Worm (Caenorhabditis elegans): Measurements from ENCODE around the gene C06G1.1.

C06G1.1 gene

DNA sequence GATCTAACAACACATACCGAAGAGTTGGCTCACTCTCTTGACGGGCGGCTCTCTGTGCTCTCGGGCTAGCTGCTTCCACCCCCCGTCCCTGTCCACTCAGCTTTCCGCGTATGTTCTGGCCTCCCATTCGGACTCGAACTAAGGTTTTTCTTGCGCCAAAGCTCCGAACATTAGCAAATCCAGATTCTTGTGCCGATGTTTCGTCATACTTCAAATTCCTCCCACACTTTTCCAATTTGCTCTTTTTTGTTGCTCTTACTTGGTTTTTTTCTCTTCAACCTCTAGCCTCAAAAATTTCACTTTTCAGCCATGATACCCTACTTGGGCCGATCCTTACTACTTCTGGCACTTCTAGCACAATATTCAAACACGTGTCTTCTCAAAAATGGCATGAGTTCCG lies 38.2 kb upstream of the C06G1.1 start, which contains the start of gene cdh-9:
Gene cdh-9, plus strand, starts transcription at position 301 of the 400 bp plus-strand sequence.
- TF ChIP-seq sem-2 (GFP tag; optimal IDR thresholded peaks at IDR 0.05) (no peak), pha-4 (tag; optimal IDR thresholded peaks at IDR 0.05) (no peak)

- TF ChIP-seq nhr-28 (tag; optimal IDR thresholded peaks at IDR 0.05) (no peak), elt-1 (tag; optimal IDR thresholded peaks at IDR 0.05; ENCODE audit: borderline replicate concordance, insufficient read depth) (peak; percentile 71), tbx-8 (GFP tag; optimal IDR thresholded peaks at IDR 0.05) (no peak), nhr-76 (tag; optimal IDR thresholded peaks at IDR 0.05) (no peak), M03D4.4 (tag; optimal IDR thresholded peaks at IDR 0.05) (no peak), ces-1 (GFP tag; optimal IDR thresholded peaks at IDR 0.05) (peak; percentile 97), unc-39 (tag; optimal IDR thresholded peaks at IDR 0.05) (no peak), ham-2 (GFP tag; optimal IDR thresholded peaks at IDR 0.05) (peak; percentile 28), nhr-237 (tag; optimal IDR thresholded peaks at IDR 0.05) (no peak), sptf-1 (tag; optimal IDR thresholded peaks at IDR 0.05) (peak; percentile 25), flh-1 (GFP tag; optimal IDR thresholded peaks at IDR 0.05) (no peak), lin-32 (GFP tag; optimal IDR thresholded peaks at IDR 0.05) (no peak), mep-1 (tag; optimal IDR thresholded peaks at IDR 0.05) (no peak), hlh-1 (tag; optimal IDR thresholded peaks at IDR 0.05) (no peak)
Measured at ce11 chrX:16595522-16596282, 37.5 kb upstream of the C06G1.1 start.

DNA sequence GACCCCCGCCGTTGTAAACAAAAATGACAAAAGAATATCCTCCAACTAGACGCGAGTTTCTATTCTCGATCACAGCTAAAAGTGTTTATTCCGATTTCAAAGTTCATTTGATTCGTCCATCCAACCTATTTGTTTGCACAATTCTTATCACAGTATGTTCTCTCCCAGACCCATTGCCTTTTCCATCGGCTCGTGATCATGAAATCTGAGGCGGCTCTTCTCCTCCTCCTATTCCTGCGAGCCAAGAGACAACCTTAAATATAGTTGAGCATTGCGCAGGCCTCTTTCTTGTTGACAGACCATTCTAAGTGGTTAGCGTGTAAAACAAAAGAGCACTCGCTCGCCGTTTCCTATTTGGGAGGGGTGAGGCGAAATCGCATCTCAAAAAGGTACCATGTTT lies 36.2 kb upstream of the C06G1.1 start:
- no peak for TF ChIP-seq snpc-4 (tag; optimal IDR thresholded peaks at IDR 0.05)
- no peak for TF ChIP-seq ces-1 (GFP tag; optimal IDR thresholded peaks at IDR 0.05)
- no peak for TF ChIP-seq bed-3 (GFP tag; optimal IDR thresholded peaks at IDR 0.05)
- no peak for TF ChIP-seq nhr-28 (tag; optimal IDR thresholded peaks at IDR 0.05)
- TF ChIP-seq ceh-83 (GFP tag; optimal IDR thresholded peaks at IDR 0.05): no peak
- TF ChIP-seq mls-2 (tag; optimal IDR thresholded peaks at IDR 0.05): no peak
- TF ChIP-seq ztf-11 (tag; optimal IDR thresholded peaks at IDR 0.05): no peak
- no peak for TF ChIP-seq hlh-1 (tag; optimal IDR thresholded peaks at IDR 0.05)
- no peak for TF ChIP-seq nhr-237 (tag; optimal IDR thresholded peaks at IDR 0.05)
- no peak for TF ChIP-seq nhr-76 (tag; optimal IDR thresholded peaks at IDR 0.05)
- TF ChIP-seq mab-5 (tag; optimal IDR thresholded peaks at IDR 0.05): no peak
- TF ChIP-seq lsy-2 (tag; optimal IDR thresholded peaks at IDR 0.05): no peak
- TF ChIP-seq pha-4 (tag; optimal IDR thresholded peaks at IDR 0.05): no peak
- no peak for TF ChIP-seq elt-3 (tag; optimal IDR thresholded peaks at IDR 0.05)
- TF ChIP-seq ham-2 (GFP tag; optimal IDR thresholded peaks at IDR 0.05): no peak
- TF ChIP-seq nhr-2 (tag; optimal IDR thresholded peaks at IDR 0.05): no peak
- TF ChIP-seq ceh-43 (GFP tag; optimal IDR thresholded peaks at IDR 0.05): no peak
- TF ChIP-seq cnd-1 (tag; optimal IDR thresholded peaks at IDR 0.05): no peak
- no peak for TF ChIP-seq lin-32 (GFP tag; optimal IDR thresholded peaks at IDR 0.05)

- TF ChIP-seq elt-1 (tag; optimal IDR thresholded peaks at IDR 0.05; ENCODE audit: borderline replicate concordance, insufficient read depth) (no peak), nhr-237 (tag; optimal IDR thresholded peaks at IDR 0.05) (no peak), ceh-83 (GFP tag; optimal IDR thresholded peaks at IDR 0.05) (no peak), nhr-12 (tag; optimal IDR thresholded peaks at IDR 0.05) (no peak), blmp-1 (tag; optimal IDR thresholded peaks at IDR 0.05) (no peak), pha-4 (tag; optimal IDR thresholded peaks at IDR 0.05) (no peak), ceh-39 (tag; optimal IDR thresholded peaks at IDR 0.05) (no peak), sptf-1 (tag; optimal IDR thresholded peaks at IDR 0.05) (no peak), M03D4.4 (tag; optimal IDR thresholded peaks at IDR 0.05) (no peak)
Measured at ce11 chrX:16597791-16598190, 35.4 kb upstream of the C06G1.1 start.

- TF ChIP-seq nhr-237 (tag; optimal IDR thresholded peaks at IDR 0.05) (no peak), drap-1 (GFP tag; optimal IDR thresholded peaks at IDR 0.05) (peak; percentile 71), mab-5 (tag; optimal IDR thresholded peaks at IDR 0.05) (no peak), lsy-2 (tag; optimal IDR thresholded peaks at IDR 0.05) (no peak), zip-8 (tag; optimal IDR thresholded peaks at IDR 0.05) (no peak), lin-13 (tag; optimal IDR thresholded peaks at IDR 0.05) (peak; percentile 6), hlh-1 (tag; optimal IDR thresholded peaks at IDR 0.05) (no peak), ces-1 (GFP tag; optimal IDR thresholded peaks at IDR 0.05) (no peak), nhr-2 (tag; optimal IDR thresholded peaks at IDR 0.05) (peak; percentile 66), cnd-1 (tag; optimal IDR thresholded peaks at IDR 0.05) (peak; percentile 72), M03D4.4 (tag; optimal IDR thresholded peaks at IDR 0.05) (peak; percentile 58), nhr-76 (tag; optimal IDR thresholded peaks at IDR 0.05) (no peak), unc-39 (tag; optimal IDR thresholded peaks at IDR 0.05) (no peak), nhr-12 (tag; optimal IDR thresholded peaks at IDR 0.05) (no peak), bed-3 (GFP tag; optimal IDR thresholded peaks at IDR 0.05) (peak; percentile 45), mep-1 (tag; optimal IDR thresholded peaks at IDR 0.05) (no peak), nhr-28 (tag; optimal IDR thresholded peaks at IDR 0.05) (no peak), ham-2 (GFP tag; optimal IDR thresholded peaks at IDR 0.05) (peak; percentile 53), sptf-1 (tag; optimal IDR thresholded peaks at IDR 0.05) (peak; percentile 67), unc-120 (tag; optimal IDR thresholded peaks at IDR 0.05; ENCODE audit: poor library complexity, severe bottlenecking) (peak; percentile 51), unc-62 (GFP tag; optimal IDR thresholded peaks at IDR 0.05) (peak; percentile 35), ceh-39 (tag; optimal IDR thresholded peaks at IDR 0.05) (no peak), pha-4 (tag; optimal IDR thresholded peaks at IDR 0.05) (peak; percentile 24), elt-3 (tag; optimal IDR thresholded peaks at IDR 0.05) (no peak), ztf-11 (tag; optimal IDR thresholded peaks at IDR 0.05) (no peak), mls-2 (tag; optimal IDR thresholded peaks at IDR 0.05) (peak; percentile 77), ceh-83 (GFP tag; optimal IDR thresholded peaks at IDR 0.05) (peak; percentile 49), snpc-4 (tag; optimal IDR thresholded peaks at IDR 0.05) (no peak), sem-2 (GFP tag; optimal IDR thresholded peaks at IDR 0.05) (peak; percentile 56), blmp-1 (tag; optimal IDR thresholded peaks at IDR 0.05) (no peak), elt-1 (tag; optimal IDR thresholded peaks at IDR 0.05; ENCODE audit: borderline replicate concordance, insufficient read depth) (no peak), tbx-8 (GFP tag; optimal IDR thresholded peaks at IDR 0.05) (peak; percentile 38), lin-32 (GFP tag; optimal IDR thresholded peaks at IDR 0.05) (peak; percentile 37), ceh-43 (GFP tag; optimal IDR thresholded peaks at IDR 0.05) (peak; percentile 24)
Measured at ce11 chrX:16602457-16602856, 30.7 kb upstream of the C06G1.1 start, which contains the start of gene F59C12.4. Gene F59C12.4, minus strand, starts transcription at chrX:16602622.

Data from whole organism, mixed stage, embryonic.